Fruit fly (Drosophila melanogaster) whole organism, embryonic: ENCODE data around the gene CG14866.
A peak's percentile ranks its signal among the peaks of the same experiment; 100 is the strongest.

Experiments
- Abd-B ChIP-seq: fragments of 200-800 bp; sonication (Bioruptor generic); optimal IDR thresholded peaks from 2 replicates; lab custom pipeline; 2018; ENCODE audit warnings: missing biosample characterization, mild to moderate bottlenecking, missing genetic modification characterization, moderate library complexity
- B-H1 ChIP-seq: fragments of 200-800 bp; sonication (Bioruptor generic); IDR thresholded peaks from 3 replicates; pipeline ENCODE4 v1.3.6; 2022; ENCODE audit warnings: missing biosample characterization, missing genetic modification characterization
- CG10366 ChIP-seq: fragments of 200-800 bp; sonication (Bioruptor generic); IDR thresholded peaks from 2 replicates; pipeline ENCODE4 v1.3.6; 2022; ENCODE audit warnings: missing biosample characterization, missing genetic modification characterization
- CG10543 ChIP-seq: fragments of 200-800 bp; sonication (Bioruptor generic); optimal IDR thresholded peaks from 3 replicates; lab custom pipeline; 2017; ENCODE audit warnings: missing biosample characterization, mild to moderate bottlenecking, missing genetic modification characterization, moderate library complexity
- CG11456 ChIP-seq: fragments of 200-800 bp; sonication (Bioruptor generic); IDR thresholded peaks from 3 replicates; pipeline ENCODE4 v1.3.6; 2022; ENCODE audit warnings: missing biosample characterization, missing genetic modification characterization
- CG12659 ChIP-seq: fragments of 200-800 bp; sonication (Bioruptor generic); optimal IDR thresholded peaks from 3 replicates; lab custom pipeline; 2017; ENCODE audit warnings: mild to moderate bottlenecking, missing biosample characterization, missing genetic modification reagents, missing genetic modification characterization
- CG14860 ChIP-seq: fragments of 200-800 bp; sonication (Bioruptor generic); IDR thresholded peaks from 3 replicates; pipeline ENCODE4 v1.3.6; 2022; ENCODE audit warnings: missing biosample characterization, missing genetic modification characterization; ENCODE audit not compliant: partially characterized antibody
- CG1603 ChIP-seq: fragments of 200-800 bp; sonication (Bioruptor generic); optimal IDR thresholded peaks from 2 replicates; lab custom pipeline; 2019; ENCODE audit warnings: missing biosample characterization, mild to moderate bottlenecking, missing genetic modification characterization, moderate library complexity
- CG16813 ChIP-seq: fragments of 200-800 bp; sonication (Bioruptor generic); IDR thresholded peaks from 3 replicates; pipeline ENCODE4 v1.3.6; 2022; ENCODE audit warnings: missing biosample characterization, missing genetic modification characterization; ENCODE audit not compliant: partially characterized antibody
- CG17328 ChIP-seq: fragments of 200-800 bp; sonication (Bioruptor generic); IDR thresholded peaks from 2 replicates; pipeline ENCODE4 v1.3.6; 2022; ENCODE audit warnings: missing biosample characterization, missing genetic modification characterization
- CG17912 ChIP-seq: fragments of 200-800 bp; sonication (Bioruptor generic); optimal IDR thresholded peaks from 2 replicates; lab custom pipeline; 2018; ENCODE audit warnings: missing biosample characterization, mild to moderate bottlenecking, missing genetic modification characterization
- CG31388 ChIP-seq: fragments of 200-800 bp; sonication (Bioruptor generic); optimal IDR thresholded peaks from 2 replicates; lab custom pipeline; 2016; ENCODE audit warnings: missing biosample characterization, missing genetic modification characterization
- CG6791 ChIP-seq: fragments of 200-800 bp; sonication (Bioruptor generic); IDR thresholded peaks from 3 replicates; pipeline ENCODE4 v1.3.6; 2022; ENCODE audit warnings: missing biosample characterization, missing genetic modification characterization; ENCODE audit not compliant: partially characterized antibody
- CG6813 ChIP-seq: fragments of 200-800 bp; sonication (Bioruptor generic); optimal IDR thresholded peaks from 2 replicates; lab custom pipeline; 2017; ENCODE audit warnings: missing biosample characterization, missing genetic modification characterization, mild to moderate bottlenecking, moderate library complexity, missing genetic modification reagents
- CG7271 ChIP-seq: fragments of 200-800 bp; sonication (Bioruptor generic); optimal IDR thresholded peaks from 2 replicates; lab custom pipeline; 2018; ENCODE audit warnings: missing biosample characterization, mild to moderate bottlenecking, missing genetic modification characterization, moderate library complexity
- CG7745 ChIP-seq: fragments of 200-800 bp; sonication (Bioruptor generic); optimal IDR thresholded peaks from 2 replicates; lab custom pipeline; 2018; ENCODE audit warnings: missing biosample characterization, mild to moderate bottlenecking, missing genetic modification characterization, moderate library complexity
- CG7928 ChIP-seq: fragments of 200-800 bp; sonication (Bioruptor generic); optimal IDR thresholded peaks from 2 replicates; lab custom pipeline; 2017; ENCODE audit warnings: missing biosample characterization, mild to moderate bottlenecking, missing genetic modification characterization
- CG9797 ChIP-seq: fragments of 200-800 bp; sonication (Bioruptor generic); optimal IDR thresholded peaks from 3 replicates; lab custom pipeline; 2018; ENCODE audit warnings: missing biosample characterization, mild to moderate bottlenecking, missing genetic modification characterization
- CG9932 ChIP-seq: fragments of 200-800 bp; sonication (Bioruptor generic); IDR thresholded peaks from 2 replicates; pipeline ENCODE4 v1.3.6; 2022; ENCODE audit warnings: missing biosample characterization, missing genetic modification characterization
- Dbx ChIP-seq: fragments of 200-800 bp; sonication (Bioruptor generic); IDR thresholded peaks from 3 replicates; pipeline ENCODE4 v1.3.6; 2022; ENCODE audit warnings: missing biosample characterization, missing genetic modification characterization
- Drgx ChIP-seq: fragments of 200-800 bp; sonication (Bioruptor generic); IDR thresholded peaks from 2 replicates; pipeline ENCODE4 v1.3.6; 2022; ENCODE audit warnings: missing biosample characterization, missing genetic modification characterization
- Elba2 ChIP-seq: fragments of 200-800 bp; sonication (Bioruptor generic); optimal IDR thresholded peaks from 3 replicates; lab custom pipeline; 2016; ENCODE audit warnings: missing biosample characterization, missing genetic modification characterization
- Ets97D ChIP-seq: fragments of 200-800 bp; sonication (Bioruptor generic); optimal IDR thresholded peaks from 3 replicates; lab custom pipeline; 2016; ENCODE audit warnings: missing biosample characterization, missing genetic modification characterization
- H2.0 ChIP-seq: fragments of 200-800 bp; sonication (Bioruptor generic); IDR thresholded peaks from 2 replicates; pipeline ENCODE4 v1.3.6; 2022; ENCODE audit warnings: missing biosample characterization, missing genetic modification characterization
- Hsf ChIP-seq: fragments of 200-800 bp; sonication (Bioruptor generic); optimal IDR thresholded peaks from 3 replicates; lab custom pipeline; 2016; ENCODE audit warnings: missing biosample characterization, missing genetic modification characterization
- NC2α ChIP-seq: fragments of 200-800 bp; sonication (Bioruptor generic); optimal IDR thresholded peaks from 2 replicates; lab custom pipeline; 2016; ENCODE audit warnings: missing biosample characterization, missing genetic modification characterization
- Rx ChIP-seq: fragments of 200-800 bp; sonication (Bioruptor generic); IDR thresholded peaks from 2 replicates; pipeline ENCODE4 v1.3.6; 2022; ENCODE audit warnings: missing biosample characterization, missing genetic modification characterization
- Tbp ChIP-seq: fragments of >200 bp; optimal IDR thresholded peaks from 2 replicates; lab custom pipeline; 2018; ENCODE audit warnings: missing biosample characterization, missing genetic modification characterization
- Usf ChIP-seq: fragments of 200-800 bp; sonication (Bioruptor generic); optimal IDR thresholded peaks from 2 replicates; lab custom pipeline; 2017; ENCODE audit warnings: missing genotype, missing biosample characterization, missing genetic modification characterization
- ato ChIP-seq: fragments of 200-800 bp; sonication (Bioruptor generic); IDR thresholded peaks from 2 replicates; pipeline ENCODE4 v1.3.6; 2022; ENCODE audit warnings: missing biosample characterization, missing genetic modification characterization; ENCODE audit not compliant: partially characterized antibody
- btn ChIP-seq: fragments of 200-800 bp; sonication (Bioruptor generic); optimal IDR thresholded peaks from 2 replicates; lab custom pipeline; 2016; ENCODE audit warnings: missing biosample characterization, missing genetic modification characterization
- chif ChIP-seq, 2 experiments: fragments of 200-800 bp; sonication (Bioruptor generic); optimal IDR thresholded peaks; 3 replicates each; lab custom pipeline; 2016; ENCODE audit warnings: missing biosample characterization in 2 of 2, missing genetic modification characterization in 2 of 2
- dysf ChIP-seq: fragments of 200-800 bp; sonication (Bioruptor generic); IDR thresholded peaks from 3 replicates; pipeline ENCODE4 v1.3.6; 2022; ENCODE audit warnings: missing biosample characterization, missing genetic modification characterization
- ham ChIP-seq: fragments of 200-800 bp; sonication (Bioruptor generic); IDR thresholded peaks from 2 replicates; pipeline ENCODE4 v1.3.6; 2022; ENCODE audit warnings: missing biosample characterization, missing genetic modification characterization
- lab ChIP-seq: fragments of 200-800 bp; sonication (Bioruptor generic); optimal IDR thresholded peaks from 3 replicates; lab custom pipeline; 2017; ENCODE audit warnings: missing biosample characterization, missing genetic modification characterization, mild to moderate bottlenecking, moderate library complexity, missing genetic modification reagents
- lov ChIP-seq, 2 experiments: fragments of 200-800 bp in 1 of 2; fragments of >200 bp in 1 of 2; sonication (Bioruptor generic) in 1 of 2; IDR thresholded peaks in 1 of 2; optimal IDR thresholded peaks in 1 of 2; 2 replicates in 1 of 2; 3 replicates in 1 of 2; pipeline versions ENCODE4 v1.3.6 to Lab custom; 2017 to 2022; ENCODE audit warnings: missing biosample characterization in 1 of 2, missing genetic modification characterization in 1 of 2
- pnt ChIP-seq: fragments of 200-800 bp; sonication (Bioruptor generic); optimal IDR thresholded peaks from 3 replicates; lab custom pipeline; 2016; ENCODE audit warnings: missing biosample characterization, missing genetic modification characterization
- pros ChIP-seq: fragments of 200-800 bp; sonication (Bioruptor generic); optimal IDR thresholded peaks from 3 replicates; lab custom pipeline; 2019; ENCODE audit warnings: missing biosample characterization, mild to moderate bottlenecking, missing genetic modification characterization, moderate library complexity
- psq ChIP-seq: fragments of 200-800 bp; sonication (Bioruptor generic); optimal IDR thresholded peaks from 2 replicates; lab custom pipeline; 2017; ENCODE audit warnings: missing biosample characterization, missing genetic modification characterization
- rib ChIP-seq: fragments of 200-800 bp; sonication (Bioruptor generic); IDR thresholded peaks from 2 replicates; pipeline ENCODE4 v1.3.6; 2022; ENCODE audit warnings: missing biosample characterization, missing genetic modification characterization
- schlank ChIP-seq: fragments of 200-800 bp; sonication (Bioruptor generic); optimal IDR thresholded peaks from 2 replicates; lab custom pipeline; 2018; ENCODE audit warnings: missing biosample characterization, mild to moderate bottlenecking, missing genetic modification characterization
- slou ChIP-seq: fragments of 200-800 bp; sonication (Bioruptor generic); optimal IDR thresholded peaks from 3 replicates; lab custom pipeline; 2016; ENCODE audit warnings: missing biosample characterization, missing genetic modification characterization
- stc ChIP-seq: fragments of 200-800 bp; sonication (Bioruptor generic); IDR thresholded peaks from 2 replicates; pipeline ENCODE4 v1.3.6; 2022; ENCODE audit warnings: missing biosample characterization, missing genetic modification characterization
- tap ChIP-seq: fragments of 200-800 bp; optimal IDR thresholded peaks from 3 replicates; lab custom pipeline; 2019; ENCODE audit warnings: missing biosample characterization, mild to moderate bottlenecking, missing genetic modification characterization, moderate library complexity
- tin ChIP-seq: fragments of 200-800 bp; sonication (Bioruptor generic); optimal IDR thresholded peaks from 3 replicates; lab custom pipeline; 2016; ENCODE audit warnings: missing biosample characterization, missing genetic modification characterization
- unpg ChIP-seq: fragments of 200-800 bp; sonication (Bioruptor generic); optimal IDR thresholded peaks from 3 replicates; lab custom pipeline; 2018; ENCODE audit warnings: missing biosample characterization, mild to moderate bottlenecking, missing genetic modification characterization, moderate library complexity
- vnd ChIP-seq: fragments of 200-800 bp; sonication (Bioruptor generic); IDR thresholded peaks from 3 replicates; pipeline ENCODE4 v1.3.6; 2022; ENCODE audit warnings: missing biosample characterization, missing genetic modification characterization; ENCODE audit not compliant: partially characterized antibody
- wek ChIP-seq: fragments of 200-800 bp; sonication (Bioruptor generic); optimal IDR thresholded peaks from 3 replicates; lab custom pipeline; 2018; ENCODE audit warnings: missing biosample characterization, mild to moderate bottlenecking, missing genetic modification characterization, moderate library complexity

Gene CG14866

dm6 chr3R:15319912-15320746 is 3.9 kb downstream of the CG14866 start, which contains the start of the genes CG6276 and CG44040 (continued):
- TF ChIP-seq CG17328 (GFP tag; lab: Robert Waterston, UW) (peak; percentile 24), unpg (GFP tag; lab: Kevin White, UChicago) (peak; percentile 50), CG9932 (GFP tag; lab: Robert Waterston, UW) (peak; percentile 57), CG6791 (GFP tag; lab: Robert Waterston, UW) (no peak), CG6813 (GFP tag; lab: Kevin White, UChicago) (peak; percentile 36), btn (GFP tag; lab: Kevin White, UChicago) (no peak), tin (no peak), CG1603 (peak; percentile 55), CG14860 (GFP tag; lab: Robert Waterston, UW) (no peak), Rx (GFP tag; lab: Robert Waterston, UW) (no peak), Drgx (GFP tag; lab: Robert Waterston, UW) (peak; percentile 64), pros (GFP tag; lab: Kevin White, UChicago) (no peak), psq (GFP tag; lab: Kevin White, UChicago) (no peak), Dbx (GFP tag; lab: Robert Waterston, UW) (peak; percentile 40; the same call in 1 of the 3 replicates), ato (GFP tag; lab: Robert Waterston, UW) (no peak), Abd-B (GFP tag; lab: Kevin White, UChicago) (no peak), dysf (GFP tag; lab: Robert Waterston, UW) (peak; percentile 45; the same call in 1 of the 3 replicates), CG10543 (GFP tag; lab: Kevin White, UChicago) (peak; percentile 69), chif (GFP tag; optimal IDR thresholded peaks at IDR 0.05; lab: Kevin White, UChicago) (peak in 1 of 2 experiments; percentile 25), schlank (tag; lab: Kevin White, UChicago) (peak; percentile 6), H2.0 (GFP tag; lab: Robert Waterston, UW) (peak; percentile 8; the same call in 1 of the 2 replicates), CG9797 (GFP tag; lab: Kevin White, UChicago) (no peak), rib (no peak), CG7745 (tag; lab: Kevin White, UChicago) (no peak), CG10366 (GFP tag; lab: Robert Waterston, UW) (no peak), CG12659 (GFP tag; lab: Kevin White, UChicago) (peak; percentile 37), ham (GFP tag; lab: Robert Waterston, UW) (no peak), wek (GFP tag; lab: Kevin White, UChicago) (no peak), tap (tag; lab: Kevin White, UChicago) (peak; percentile 9), Elba2 (GFP tag; lab: Kevin White, UChicago) (no peak), Tbp (no peak), CG7271 (tag; lab: Kevin White, UChicago) (no peak), lov (optimal IDR thresholded peaks at IDR 0.05; lab: Kevin White, UChicago) (no peak), lov (GFP tag; IDR thresholded peaks at IDR 0.05; lab: Robert Waterston, UW) (no peak), lab (peak; percentile 76), B-H1 (GFP tag; lab: Robert Waterston, UW) (no peak; the same call in 2 of the 3 replicates), stc (no peak), NC2α (GFP tag; lab: Kevin White, UChicago) (no peak), CG11456 (GFP tag; lab: Robert Waterston, UW) (no peak), CG17912 (GFP tag; lab: Kevin White, UChicago) (peak; percentile 6), CG16813 (GFP tag; lab: Robert Waterston, UW) (no peak), slou (GFP tag; lab: Kevin White, UChicago) (no peak), CG31388 (GFP tag; lab: Kevin White, UChicago) (no peak), CG7928 (GFP tag; lab: Kevin White, UChicago) (no peak), Usf (GFP tag; lab: Kevin White, UChicago) (peak; percentile 11), Ets97D (GFP tag; lab: Kevin White, UChicago) (peak; percentile 28), pnt (GFP tag; lab: Kevin White, UChicago) (no peak), Hsf (peak; percentile 33), vnd (GFP tag; lab: Robert Waterston, UW) (no peak)
